Worm (Caenorhabditis elegans) whole organism, midembryonic: ENCODE results near the gene tbc-7.

Source experiments
- flt-1 ChIP-seq: fragments of 200-800 bp; sonication (Bioruptor generic); IDR thresholded peaks from 2 replicates; pipeline ENCODE4 v1.3.6; 2022; ENCODE audit warnings: missing genetic modification characterization, missing compliant biosample characterization
- klf-2 ChIP-seq: fragments of 200-800 bp; sonication (Bioruptor generic); conservative IDR thresholded peaks from 2 replicates; pipeline ENCODE4 v1.3.6; 2022; ENCODE audit warnings: missing genetic modification reagents, missing genetic modification characterization, missing compliant biosample characterization
- ref-1 ChIP-seq: fragments of 200-800 bp; sonication (Bioruptor generic); conservative IDR thresholded peaks from 2 replicates; pipeline ENCODE4 v1.3.6; 2022; ENCODE audit warnings: missing genetic modification reagents, missing genetic modification characterization, missing compliant biosample characterization

ce11 chrX:5115511-5115910 is 18.6 kb upstream of the tbc-7 start:
- TF ChIP-seq flt-1 (no peak), klf-2 (GFP tag; lab: Robert Waterston, UW) (no peak), ref-1 (GFP tag; lab: Robert Waterston, UW) (no peak)
